Fruit fly (Drosophila melanogaster) whole organism, wandering third instar larva: ENCODE measurements around the gene Sgs7.

Source experiments
- Abd-B ChIP-seq: fragments of >200 bp; optimal IDR thresholded peaks from 2 replicates; lab custom pipeline; 2017; ENCODE audit warnings: missing biosample characterization, missing genetic modification characterization
- CG9705 ChIP-seq: fragments of 200-800 bp; sonication (Bioruptor generic); optimal IDR thresholded peaks from 2 replicates; lab custom pipeline; 2018; ENCODE audit warnings: missing biosample characterization, mild to moderate bottlenecking, missing genetic modification characterization
- GATAd ChIP-seq: sonication (Bioruptor generic); optimal IDR thresholded peaks from 2 replicates; lab custom pipeline; 2016; ENCODE audit warnings: missing biosample characterization, missing genetic modification characterization
- Myc ChIP-seq: fragments of >200 bp; optimal IDR thresholded peaks from 2 replicates; lab custom pipeline; 2017
- OdsH ChIP-seq: fragments of 200-800 bp; sonication (Bioruptor generic); optimal IDR thresholded peaks from 2 replicates; lab custom pipeline; 2016; ENCODE audit warnings: missing biosample characterization, mild to moderate bottlenecking, missing genetic modification characterization
- Rel ChIP-seq, 2 experiments: fragments of 200-800 bp; sonication (Bioruptor generic) in 1 of 2; optimal IDR thresholded peaks; 2 replicates in 1 of 2; 3 replicates in 1 of 2; lab custom pipeline; 2016 to 2019; ENCODE audit warnings: mild to moderate bottlenecking in 2 of 2, missing biosample characterization in 2 of 2, missing genetic modification characterization in 2 of 2, moderate library complexity in 1 of 2
- fru ChIP-seq: fragments of 200-800 bp; sonication (Bioruptor generic); optimal IDR thresholded peaks from 3 replicates; lab custom pipeline; 2016; ENCODE audit warnings: missing biosample characterization, mild to moderate bottlenecking, missing genetic modification characterization
- lola ChIP-seq: fragments of >200 bp; optimal IDR thresholded peaks from 2 replicates; lab custom pipeline; 2017; ENCODE audit warnings: missing biosample characterization, missing genetic modification characterization
- pan ChIP-seq: fragments of >200 bp; optimal IDR thresholded peaks from 2 replicates; lab custom pipeline; 2017
- psq ChIP-seq: fragments of 200-800 bp; sonication (Bioruptor generic); optimal IDR thresholded peaks from 3 replicates; lab custom pipeline; 2017; ENCODE audit warnings: missing biosample characterization, mild to moderate bottlenecking, missing genetic modification characterization, moderate library complexity
- rgr ChIP-seq: fragments of 200-800 bp; sonication (Bioruptor generic); optimal IDR thresholded peaks from 3 replicates; lab custom pipeline; 2016; ENCODE audit warnings: missing biosample characterization, mild to moderate bottlenecking, missing genetic modification characterization
- usp ChIP-seq: fragments of >200 bp; optimal IDR thresholded peaks from 2 replicates; lab custom pipeline; 2017; ENCODE audit warnings: missing biosample characterization, missing genetic modification characterization
- woc ChIP-seq: sonication (Bioruptor generic); optimal IDR thresholded peaks from 2 replicates; lab custom pipeline; 2016; ENCODE audit warnings: missing biosample characterization, mild to moderate bottlenecking, missing genetic modification characterization

DNA sequence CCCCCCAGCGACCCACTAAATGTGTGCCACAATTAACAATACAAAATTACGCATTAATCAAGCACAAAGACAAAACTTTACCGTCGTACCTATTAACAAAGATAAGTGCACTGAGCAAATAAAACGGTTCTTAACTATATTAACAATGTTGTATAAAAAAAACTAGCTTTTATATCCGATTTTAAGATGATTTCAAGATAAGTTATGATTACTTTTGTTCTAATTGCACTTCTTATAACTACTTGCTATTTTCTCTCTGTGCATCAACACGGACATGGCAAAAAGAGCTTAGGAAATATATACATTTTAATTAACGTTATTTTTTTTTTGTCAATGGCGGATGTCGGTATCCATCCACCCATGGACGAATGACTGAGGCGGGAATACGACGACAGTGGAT is 26.5 kb downstream of the Sgs7 start:
- TF ChIP-seq GATAd (GFP tag; lab: Kevin White, UChicago) (no peak), pan (lab: Kevin White, UChicago) (no peak), fru (no peak), lola (GFP tag; lab: Kevin White, UChicago) (no peak), Rel (GFP tag; optimal IDR thresholded peaks at IDR 0.05; lab: Kevin White, UChicago) (no peak), Rel (tag; optimal IDR thresholded peaks at IDR 0.05; lab: Kevin White, UChicago) (no peak), CG9705 (no peak), psq (no peak), rgr (GFP tag; lab: Kevin White, UChicago) (no peak), Abd-B (GFP tag; lab: Kevin White, UChicago) (no peak), OdsH (GFP tag; lab: Kevin White, UChicago) (no peak), woc (GFP tag; lab: Kevin White, UChicago) (no peak), usp (no peak), Myc (lab: Kevin White, UChicago) (no peak)
